Fruit fly (Drosophila melanogaster) whole organism: ENCODE results near the gene CG34332.
"Not testable (repeated sequence)": the region's sequence is repeated elsewhere in the genome, so short reads cannot be mapped to it uniquely, and the experiment has no call there.

Experiments
- CG8478 ChIP-seq: fragments of >200 bp; optimal IDR thresholded peaks from 2 replicates; lab custom pipeline; 2018; ENCODE audit warnings: inconsistent platforms
- Dll ChIP-seq: fragments of >200 bp; optimal IDR thresholded peaks from 2 replicates; lab custom pipeline; 2017
- EcR ChIP-seq, 2 experiments: fragments of >200 bp; optimal IDR thresholded peaks; 2 replicates each; lab custom pipeline; 2017; ENCODE audit warnings: missing biosample characterization in 2 of 2, missing genetic modification characterization in 2 of 2, missing genetic modification reagents in 2 of 2
- pan ChIP-seq: fragments of >200 bp; optimal IDR thresholded peaks from 2 replicates; lab custom pipeline; 2017
- psq ChIP-seq: fragments of >200 bp; optimal IDR thresholded peaks from 2 replicates; lab custom pipeline; 2017
- usp ChIP-seq: fragments of >200 bp; optimal IDR thresholded peaks from 2 replicates; lab custom pipeline; 2017; ENCODE audit warnings: missing biosample characterization, missing genetic modification characterization, mixed read lengths

CG34332 gene

dm6 chrX:20147693-20148174 lies 6.9 kb downstream of the CG34332 start, which contains the start of gene aspr:
TSS of gene aspr (plus strand) at chrX:20148124.
- TF ChIP-seq CG8478 (lab: Kevin White, UChicago) (no peak), psq (no peak), EcR (GFP tag; optimal IDR thresholded peaks at IDR 0.05; lab: Kevin White, UChicago) (no peak), pan (no peak), usp (GFP tag; lab: Kevin White, UChicago) (no peak), Dll (lab: Kevin White, UChicago) (no peak)

- no peak for TF ChIP-seq CG8478 (lab: Kevin White, UChicago)
Measured at dm6 chrX:20155947-20156346, 15.1 kb downstream of the CG34332 start.

- no peak for TF ChIP-seq Dll (lab: Kevin White, UChicago)
- TF ChIP-seq usp (GFP tag; lab: Kevin White, UChicago) = no peak
- TF ChIP-seq pan = no peak
- no peak for TF ChIP-seq EcR (GFP tag; optimal IDR thresholded peaks at IDR 0.05; lab: Kevin White, UChicago)
- no peak for TF ChIP-seq CG8478 (lab: Kevin White, UChicago)
Measured at dm6 chrX:20158491-20158890, 17.7 kb downstream of the CG34332 start.

- TF ChIP-seq EcR (GFP tag; optimal IDR thresholded peaks at IDR 0.05; lab: Kevin White, UChicago) = no peak
- TF ChIP-seq Dll (lab: Kevin White, UChicago) = peak; percentile 67
- peak; percentile 90 for TF ChIP-seq CG8478 (lab: Kevin White, UChicago)
Measured at dm6 chrX:20158943-20159385, 18.2 kb downstream of the CG34332 start.

- TF ChIP-seq usp (GFP tag; lab: Kevin White, UChicago) = no peak
- no peak for TF ChIP-seq CG8478 (lab: Kevin White, UChicago)
- no peak for TF ChIP-seq EcR (GFP tag; optimal IDR thresholded peaks at IDR 0.05; lab: Kevin White, UChicago)
- TF ChIP-seq psq = no peak
- no peak for TF ChIP-seq Dll (lab: Kevin White, UChicago)
- TF ChIP-seq pan = no peak
Measured at dm6 chrX:20159679-20160140, 18.9 kb downstream of the CG34332 start, which contains the start of gene Rab35. TSS of gene Rab35 (minus strand) at chrX:20159872.

- TF ChIP-seq pan (no peak), EcR (GFP tag; optimal IDR thresholded peaks at IDR 0.05; lab: Kevin White, UChicago) (no peak), psq (no peak), CG8478 (lab: Kevin White, UChicago) (no peak), Dll (lab: Kevin White, UChicago) (no peak)
Measured at dm6 chrX:20162586-20162985, 21.8 kb downstream of the CG34332 start.

- no peak for TF ChIP-seq CG8478 (lab: Kevin White, UChicago)
- no peak for TF ChIP-seq psq
- no peak for TF ChIP-seq Dll (lab: Kevin White, UChicago)
- no peak for TF ChIP-seq pan
- no peak for TF ChIP-seq EcR (GFP tag; optimal IDR thresholded peaks at IDR 0.05; lab: Kevin White, UChicago)
- TF ChIP-seq usp (GFP tag; lab: Kevin White, UChicago) = no peak
Measured at dm6 chrX:20165773-20166412, 25.1 kb downstream of the CG34332 start, which contains the start of gene Phf7. TSS of gene Phf7 (minus strand) at chrX:20165830.

- no peak for TF ChIP-seq usp (GFP tag; lab: Kevin White, UChicago)
Measured at dm6 chrX:20166484-20167038, 25.8 kb downstream of the CG34332 start, which contains the start of gene CG9577. TSS of gene CG9577 (plus strand) at chrX:20166673.

dm6 chrX:20169898-20170297 lies 29.1 kb downstream of the CG34332 start, which contains the start of the genes CG9581 and CG9578:
TSS of gene CG9581 (minus strand) at chrX:20169981.
TSS of gene CG9578 (plus strand) at chrX:20170222.
- no peak for TF ChIP-seq psq
- TF ChIP-seq pan = no peak
- no peak for TF ChIP-seq usp (GFP tag; lab: Kevin White, UChicago)
- TF ChIP-seq Dll (lab: Kevin White, UChicago) = no peak
- no peak for TF ChIP-seq CG8478 (lab: Kevin White, UChicago)
- no peak for TF ChIP-seq EcR (GFP tag; optimal IDR thresholded peaks at IDR 0.05; lab: Kevin White, UChicago)

dm6 chrX:20173464-20173995 lies 32.7 kb downstream of the CG34332 start, which contains the start of gene AnxB10:
TSS of gene AnxB10 (minus strand) at chrX:20173514.
- no peak for TF ChIP-seq EcR (GFP tag; optimal IDR thresholded peaks at IDR 0.05; lab: Kevin White, UChicago)
- TF ChIP-seq pan = no peak

dm6 chrX:20178538-20178937 lies 37.7 kb downstream of the CG34332 start, which contains the start of gene Sdic1:
TSS of gene Sdic1 (minus strand) at chrX:20178638.
- not testable (repeated sequence) for TF ChIP-seq EcR (GFP tag; optimal IDR thresholded peaks at IDR 0.05; lab: Kevin White, UChicago); Dll (lab: Kevin White, UChicago); usp (GFP tag; lab: Kevin White, UChicago)

- TF ChIP-seq pan; EcR (GFP tag; optimal IDR thresholded peaks at IDR 0.05; lab: Kevin White, UChicago); CG8478 (lab: Kevin White, UChicago): not testable (repeated sequence)
Measured at dm6 chrX:20186387-20186786, 45.6 kb downstream of the CG34332 start, which contains the start of gene Sdic2. TSS of gene Sdic2 (minus strand) at chrX:20186487.
